Worm (Caenorhabditis elegans): ENCODE results near the gene clr-1.

- no peak for TF ChIP-seq hmg-4 (GFP tag; optimal IDR thresholded peaks at IDR 0.05)
- no peak for TF ChIP-seq ama-1 (optimal IDR thresholded peaks at IDR 0.05)
- no peak for TF ChIP-seq tbx-11 (GFP tag; IDR thresholded peaks at IDR 0.05)
- TF ChIP-seq B0310.2 (tag; optimal IDR thresholded peaks at IDR 0.05), result no peak
- no peak for TF ChIP-seq aly-1 (tag; optimal IDR thresholded peaks at IDR 0.05)
- no peak for TF ChIP-seq ceh-36 (tag; optimal IDR thresholded peaks at IDR 0.05)
Measured at ce11 chrII:5494405-5494804, 28.2 kb downstream of the clr-1 start, which contains the start of gene F12A10.6.
